Fruit fly (Drosophila melanogaster) whole organism, embryonic: Measurements from ENCODE around the gene Lmpt.

ENCODE experiments used
- B-H1 ChIP-seq: fragments of 200-800 bp; sonication (Bioruptor generic); IDR thresholded peaks from 3 replicates; pipeline ENCODE4 v1.3.6; 2022; ENCODE audit warnings: missing biosample characterization, missing genetic modification characterization
- CG10274 ChIP-seq: fragments of 200-800 bp; sonication (Bioruptor generic); optimal IDR thresholded peaks from 3 replicates; lab custom pipeline; 2017; ENCODE audit warnings: missing biosample characterization, mild to moderate bottlenecking, missing genetic modification characterization
- CG10366 ChIP-seq: fragments of 200-800 bp; sonication (Bioruptor generic); IDR thresholded peaks from 2 replicates; pipeline ENCODE4 v1.3.6; 2022; ENCODE audit warnings: missing biosample characterization, missing genetic modification characterization
- CG11456 ChIP-seq: fragments of 200-800 bp; sonication (Bioruptor generic); IDR thresholded peaks from 3 replicates; pipeline ENCODE4 v1.3.6; 2022; ENCODE audit warnings: missing biosample characterization, missing genetic modification characterization
- CG12299 ChIP-seq: fragments of 200-800 bp; sonication (Bioruptor generic); optimal IDR thresholded peaks from 2 replicates; lab custom pipeline; 2018; ENCODE audit warnings: missing biosample characterization, mild to moderate bottlenecking, missing genetic modification characterization
- CG12659 ChIP-seq: fragments of 200-800 bp; sonication (Bioruptor generic); optimal IDR thresholded peaks from 3 replicates; lab custom pipeline; 2017; ENCODE audit warnings: mild to moderate bottlenecking, missing biosample characterization, missing genetic modification reagents, missing genetic modification characterization
- CG14860 ChIP-seq: fragments of 200-800 bp; sonication (Bioruptor generic); IDR thresholded peaks from 3 replicates; pipeline ENCODE4 v1.3.6; 2022; ENCODE audit warnings: missing biosample characterization, missing genetic modification characterization; ENCODE audit not compliant: partially characterized antibody
- CG15269 ChIP-seq: fragments of 200-800 bp; sonication (Bioruptor generic); optimal IDR thresholded peaks from 2 replicates; lab custom pipeline; 2018; ENCODE audit warnings: missing biosample characterization, mild to moderate bottlenecking, missing genetic modification characterization, moderate library complexity
- CG16815 ChIP-seq: fragments of 200-800 bp; sonication (Bioruptor generic); optimal IDR thresholded peaks from 3 replicates; lab custom pipeline; 2017; ENCODE audit warnings: missing biosample characterization, mild to moderate bottlenecking, missing genetic modification characterization
- CG18599 ChIP-seq: fragments of 200-800 bp; sonication (Bioruptor generic); optimal IDR thresholded peaks from 3 replicates; lab custom pipeline; 2017; ENCODE audit warnings: missing biosample characterization, missing genetic modification characterization, mild to moderate bottlenecking, moderate library complexity, missing genetic modification reagents
- CG2129 ChIP-seq: fragments of 200-800 bp; sonication (Bioruptor generic); IDR thresholded peaks from 2 replicates; pipeline ENCODE4 v1.3.6; 2022; ENCODE audit warnings: missing biosample characterization, missing genetic modification characterization; ENCODE audit not compliant: partially characterized antibody
- CG2678 ChIP-seq: fragments of 200-800 bp; sonication (Bioruptor generic); optimal IDR thresholded peaks from 3 replicates; lab custom pipeline; 2019; ENCODE audit warnings: missing biosample characterization, mild to moderate bottlenecking, missing genetic modification characterization, moderate library complexity
- CG3726 ChIP-seq: fragments of 200-800 bp; sonication (Bioruptor generic); IDR thresholded peaks from 3 replicates; pipeline ENCODE4, ENCODE4 v1.3.6; 2022; ENCODE audit warnings: missing biosample characterization, missing genetic modification characterization
- CG4404 ChIP-seq: fragments of 200-800 bp; sonication (Bioruptor generic); IDR thresholded peaks from 2 replicates; pipeline ENCODE4 v1.3.6; 2022; ENCODE audit warnings: missing biosample characterization, missing genetic modification characterization
- CG6175 ChIP-seq: fragments of 200-800 bp; sonication (Bioruptor generic); IDR thresholded peaks from 3 replicates; pipeline ENCODE4 v1.3.6; 2022; ENCODE audit warnings: missing biosample characterization, missing genetic modification characterization
- CG7357 ChIP-seq: fragments of 200-800 bp; sonication (Bioruptor generic); IDR thresholded peaks from 3 replicates; pipeline ENCODE4 v1.3.6; 2022; ENCODE audit warnings: missing biosample characterization, missing genetic modification characterization
- CG7839 ChIP-seq: fragments of 200-800 bp; sonication (Bioruptor generic); optimal IDR thresholded peaks from 3 replicates; lab custom pipeline; 2018; ENCODE audit warnings: missing biosample characterization, mild to moderate bottlenecking, missing genetic modification characterization, moderate library complexity
- CG9797 ChIP-seq: fragments of 200-800 bp; sonication (Bioruptor generic); optimal IDR thresholded peaks from 3 replicates; lab custom pipeline; 2018; ENCODE audit warnings: missing biosample characterization, mild to moderate bottlenecking, missing genetic modification characterization
- CoRest ChIP-seq: fragments of 200-800 bp; sonication (Bioruptor generic); optimal IDR thresholded peaks from 3 replicates; lab custom pipeline; 2018; ENCODE audit warnings: missing biosample characterization, mild to moderate bottlenecking, missing genetic modification characterization, moderate library complexity
- Dref ChIP-seq: fragments of 200-800 bp; sonication (Bioruptor generic); IDR thresholded peaks from 2 replicates; pipeline ENCODE4 v1.3.6; 2022; ENCODE audit warnings: missing biosample characterization, missing genetic modification characterization
- H15 ChIP-seq: fragments of 200-800 bp; sonication (Bioruptor generic); IDR thresholded peaks from 3 replicates; pipeline ENCODE4 v1.3.6; 2022; ENCODE audit warnings: missing biosample characterization, missing genetic modification characterization
- H2.0 ChIP-seq: fragments of 200-800 bp; sonication (Bioruptor generic); IDR thresholded peaks from 2 replicates; pipeline ENCODE4 v1.3.6; 2022; ENCODE audit warnings: missing biosample characterization, missing genetic modification characterization
- HLH4C ChIP-seq: fragments of 200-800 bp; sonication (Bioruptor generic); IDR thresholded peaks from 3 replicates; pipeline ENCODE4 v1.3.6; 2022; ENCODE audit warnings: missing biosample characterization, missing genetic modification characterization; ENCODE audit not compliant: partially characterized antibody
- Lhr ChIP-seq: fragments of 200-800 bp; sonication (Bioruptor generic); optimal IDR thresholded peaks from 3 replicates; lab custom pipeline; 2017; ENCODE audit warnings: mild to moderate bottlenecking, missing biosample characterization, missing genetic modification reagents, missing genetic modification characterization
- NK7.1 ChIP-seq: fragments of 200-800 bp; sonication (Bioruptor generic); optimal IDR thresholded peaks from 3 replicates; lab custom pipeline; 2016; ENCODE audit warnings: missing biosample characterization, missing genetic modification characterization
- Oaz ChIP-seq: fragments of 200-800 bp; sonication (Bioruptor generic); IDR thresholded peaks from 2 replicates; pipeline ENCODE4 v1.3.6; 2022; ENCODE audit warnings: missing biosample characterization, missing genetic modification characterization
- PHDP ChIP-seq: fragments of 200-800 bp; sonication (Bioruptor generic); optimal IDR thresholded peaks from 3 replicates; lab custom pipeline; 2018; ENCODE audit warnings: missing biosample characterization, mild to moderate bottlenecking, missing genetic modification characterization, moderate library complexity
- Sox100B ChIP-seq: fragments of 200-800 bp; sonication (Bioruptor generic); optimal IDR thresholded peaks from 3 replicates; lab custom pipeline; 2018; ENCODE audit warnings: missing biosample characterization, mild to moderate bottlenecking, missing genetic modification characterization
- Trl ChIP-seq, 3 experiments: fragments of >200 bp in 2 of 3; fragments of 200-800 bp in 1 of 3; sonication (Bioruptor generic) in 1 of 3; optimal IDR thresholded peaks; 2 replicates in 1 of 3; 3 replicates in 2 of 3; lab custom pipeline; 2016 to 2017; ENCODE audit warnings: missing biosample characterization in 1 of 3, missing genetic modification characterization in 1 of 3
- YL-1 ChIP-seq: fragments of 200-800 bp; sonication (Bioruptor generic); optimal IDR thresholded peaks from 3 replicates; lab custom pipeline; 2017; ENCODE audit warnings: missing biosample characterization, mild to moderate bottlenecking, missing genetic modification characterization
- amos ChIP-seq: fragments of 200-800 bp; sonication (Bioruptor generic); IDR thresholded peaks from 2 replicates; pipeline ENCODE4 v1.3.6; 2022; ENCODE audit warnings: missing biosample characterization, missing genetic modification characterization; ENCODE audit not compliant: partially characterized antibody
- bcd ChIP-seq: fragments of 200-800 bp; sonication (Bioruptor generic); optimal IDR thresholded peaks from 2 replicates; lab custom pipeline; 2017; ENCODE audit warnings: missing biosample characterization, mild to moderate bottlenecking, missing genetic modification characterization
- bowl ChIP-seq: fragments of 200-800 bp; sonication (Bioruptor generic); IDR thresholded peaks from 2 replicates; pipeline ENCODE4 v1.3.6; 2022; ENCODE audit warnings: missing biosample characterization, missing genetic modification characterization
- chinmo ChIP-seq: fragments of 200-800 bp; sonication (Bioruptor generic); IDR thresholded peaks from 4 replicates; pipeline ENCODE4 v1.3.6; 2022; ENCODE audit warnings: missing biosample characterization, missing genetic modification characterization; ENCODE audit not compliant: partially characterized antibody
- disco-r ChIP-seq: fragments of 200-800 bp; sonication (Bioruptor generic); optimal IDR thresholded peaks from 2 replicates; lab custom pipeline; 2016; ENCODE audit warnings: missing biosample characterization, missing genetic modification characterization
- en ChIP-seq: fragments of 200-800 bp; sonication (Bioruptor generic); optimal IDR thresholded peaks from 2 replicates; lab custom pipeline; 2016; ENCODE audit warnings: missing biosample characterization, missing genetic modification characterization
- gcm ChIP-seq: fragments of 200-800 bp; sonication (Bioruptor generic); optimal IDR thresholded peaks from 2 replicates; lab custom pipeline; 2019; ENCODE audit warnings: missing biosample characterization, mild to moderate bottlenecking, missing genetic modification characterization, moderate library complexity
- gsb-n ChIP-seq: fragments of 200-800 bp; sonication (Bioruptor generic); optimal IDR thresholded peaks from 3 replicates; lab custom pipeline; 2018; ENCODE audit warnings: missing biosample characterization, mild to moderate bottlenecking, missing genetic modification characterization
- hb ChIP-seq: fragments of 200-800 bp; sonication (Bioruptor generic); IDR thresholded peaks from 3 replicates; pipeline ENCODE4 v1.3.6; 2022; ENCODE audit warnings: missing biosample characterization, missing genetic modification characterization; ENCODE audit not compliant: partially characterized antibody
- jumu ChIP-seq: fragments of 200-800 bp; sonication (Bioruptor generic); optimal IDR thresholded peaks from 3 replicates; lab custom pipeline; 2016; ENCODE audit warnings: missing biosample characterization, missing genetic modification characterization
- kni ChIP-seq: fragments of 200-800 bp; sonication (Bioruptor generic); optimal IDR thresholded peaks from 3 replicates; lab custom pipeline; 2017; ENCODE audit warnings: mild to moderate bottlenecking, missing biosample characterization, missing genetic modification reagents, missing genetic modification characterization
- mam ChIP-seq: fragments of 200-800 bp; sonication (Bioruptor generic); optimal IDR thresholded peaks from 3 replicates; lab custom pipeline; 2016; ENCODE audit warnings: missing biosample characterization, missing genetic modification characterization
- onecut ChIP-seq: fragments of 200-800 bp; sonication (Bioruptor generic); IDR thresholded peaks from 2 replicates; pipeline ENCODE4 v1.3.6; 2022; ENCODE audit warnings: missing biosample characterization, missing genetic modification characterization
- p53 ChIP-seq: fragments of 200-800 bp; sonication (Bioruptor generic); optimal IDR thresholded peaks from 2 replicates; lab custom pipeline; 2016; ENCODE audit warnings: missing biosample characterization, missing genetic modification characterization
- pb ChIP-seq: fragments of 200-800 bp; sonication (Bioruptor generic); optimal IDR thresholded peaks from 3 replicates; lab custom pipeline; 2016; ENCODE audit warnings: missing biosample characterization, missing genetic modification characterization
- prd ChIP-seq, 3 experiments: fragments of >200 bp in 2 of 3; fragments of 200-800 bp in 1 of 3; sonication (Bioruptor generic) in 1 of 3; optimal IDR thresholded peaks in 2 of 3; IDR thresholded peaks in 1 of 3; 2 replicates in 2 of 3; 3 replicates in 1 of 3; pipeline versions ENCODE4 v1.3.6 to Lab custom; 2017 to 2022; ENCODE audit warnings: missing biosample characterization in 1 of 3, missing genetic modification characterization in 1 of 3
- slou ChIP-seq: fragments of 200-800 bp; sonication (Bioruptor generic); optimal IDR thresholded peaks from 3 replicates; lab custom pipeline; 2016; ENCODE audit warnings: missing biosample characterization, missing genetic modification characterization
- tx ChIP-seq: fragments of 200-800 bp; sonication (Bioruptor generic); optimal IDR thresholded peaks from 2 replicates; lab custom pipeline; 2016; ENCODE audit warnings: missing biosample characterization, missing genetic modification characterization

Lmpt gene

DNA sequence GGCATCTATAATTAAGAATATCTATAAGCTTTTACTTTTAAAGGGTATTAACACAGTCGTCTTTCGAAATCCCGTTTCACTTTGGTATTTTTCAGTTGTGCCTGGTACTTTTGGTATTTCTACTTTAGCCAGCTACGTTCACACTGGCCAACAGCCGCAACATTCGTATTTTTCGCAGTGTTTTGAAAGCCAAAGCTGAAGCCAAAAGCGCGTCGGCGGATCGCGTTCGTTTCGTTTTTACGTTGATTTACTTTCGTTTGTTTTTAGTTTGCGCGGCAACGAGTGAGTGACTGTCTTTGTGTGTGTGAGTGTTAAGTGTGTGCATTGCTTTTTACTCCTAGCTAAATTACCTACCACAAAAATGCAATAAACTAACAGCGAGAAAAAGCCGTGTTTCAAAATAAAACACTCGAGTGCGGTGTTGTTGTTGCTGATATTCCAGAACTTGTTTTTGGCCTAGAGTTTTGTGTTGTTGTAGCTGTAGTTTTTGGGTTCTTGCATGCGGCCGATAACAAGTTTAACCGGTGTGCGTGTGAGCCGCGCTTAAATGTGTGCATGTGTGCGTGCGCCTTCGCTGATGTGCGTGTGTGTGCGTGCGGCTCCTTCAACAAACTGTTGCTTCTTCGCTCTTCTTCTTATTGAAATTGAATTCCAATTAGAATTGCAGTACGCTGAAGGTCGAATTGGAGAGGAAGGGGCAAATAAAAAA, at the start of gene Lmpt (continued):
- TF ChIP-seq prd (optimal IDR thresholded peaks at IDR 0.05; lab: Kevin White, UChicago) (no peak), prd (GFP tag; IDR thresholded peaks at IDR 0.05; lab: Robert Waterston, UW) (no peak), CG11456 (GFP tag; lab: Robert Waterston, UW) (no peak), hb (GFP tag; lab: Robert Waterston, UW) (no peak), CG7839 (peak; percentile 21), Oaz (no peak), NK7.1 (GFP tag; lab: Kevin White, UChicago) (no peak), CoRest (tag; lab: Kevin White, UChicago) (peak; percentile 5), mam (no peak), CG3726 (GFP tag; lab: Robert Waterston, UW) (no peak), disco-r (GFP tag; lab: Kevin White, UChicago) (no peak), bcd (no peak), CG9797 (GFP tag; lab: Kevin White, UChicago) (peak; percentile 84), HLH4C (no peak), onecut (GFP tag; lab: Robert Waterston, UW) (0 out of 2 replicates have a peak, but pooled peaks have one; percentile 14), p53 (GFP tag; lab: Kevin White, UChicago) (no peak), pb (no peak), slou (GFP tag; lab: Kevin White, UChicago) (no peak), tx (no peak), amos (no peak; the same call in 1 of the 2 replicates), chinmo (peak; percentile 79; the same call in 2 of the 4 replicates), CG18599 (GFP tag; lab: Kevin White, UChicago) (no peak), PHDP (tag; lab: Kevin White, UChicago) (peak; percentile 30), kni (GFP tag; lab: Kevin White, UChicago) (no peak), CG12299 (tag; lab: Kevin White, UChicago) (no peak), Dref (GFP tag; lab: Robert Waterston, UW) (no peak), CG2678 (no peak), CG14860 (no peak), Lhr (peak; percentile 49), CG15269 (tag; lab: Kevin White, UChicago) (no peak), CG7357 (no peak), CG10274 (GFP tag; lab: Kevin White, UChicago) (no peak), CG2129 (GFP tag; lab: Robert Waterston, UW) (no peak), bowl (GFP tag; lab: Robert Waterston, UW) (no peak), Trl (optimal IDR thresholded peaks at IDR 0.05; lab: Kevin White, UChicago) (no peak), Trl (GFP tag; optimal IDR thresholded peaks at IDR 0.05; lab: Kevin White, UChicago) (no peak), B-H1 (no peak), Sox100B (no peak), CG12659 (GFP tag; lab: Kevin White, UChicago) (peak; percentile 59), gcm (GFP tag; lab: Kevin White, UChicago) (no peak), en (GFP tag; lab: Kevin White, UChicago) (no peak), jumu (GFP tag; lab: Kevin White, UChicago) (no peak), CG6175 (GFP tag; lab: Robert Waterston, UW) (no peak; the same call in 2 of the 3 replicates), gsb-n (tag; lab: Kevin White, UChicago) (no peak), H15 (GFP tag; lab: Robert Waterston, UW) (no peak), CG4404 (GFP tag; lab: Robert Waterston, UW) (no peak), CG10366 (GFP tag; lab: Robert Waterston, UW) (no peak), YL-1 (no peak), CG16815 (no peak), H2.0 (GFP tag; lab: Robert Waterston, UW) (no peak)
